Fruit fly (Drosophila melanogaster) whole organism, prepupa: ENCODE measurements around the gene Hecw.

Experiments
- Blimp-1 ChIP-seq: fragments of 200-800 bp; sonication (Bioruptor generic); optimal IDR thresholded peaks from 3 replicates; lab custom pipeline; 2017; ENCODE audit warnings: missing biosample characterization, missing genetic modification characterization, mild to moderate bottlenecking, moderate library complexity, missing genetic modification reagents
- CG10669 ChIP-seq: fragments of 200-800 bp; sonication (Bioruptor generic); optimal IDR thresholded peaks from 3 replicates; lab custom pipeline; 2018; ENCODE audit warnings: missing biosample characterization, mild to moderate bottlenecking, missing genetic modification characterization, moderate library complexity
- CG11294 ChIP-seq: fragments of 200-800 bp; sonication (Bioruptor generic); IDR thresholded peaks from 2 replicates; pipeline ENCODE4 v1.3.6; 2022; ENCODE audit warnings: missing biosample characterization, missing genetic modification characterization
- CG11762 ChIP-seq: fragments of 200-800 bp; sonication (Bioruptor generic); optimal IDR thresholded peaks from 3 replicates; lab custom pipeline; 2016; ENCODE audit warnings: missing biosample characterization, missing genetic modification characterization; ENCODE audit not compliant: insufficient read depth
- CG11902 ChIP-seq: fragments of 200-800 bp; sonication (Bioruptor generic); optimal IDR thresholded peaks from 3 replicates; lab custom pipeline; 2016; ENCODE audit warnings: missing biosample characterization, missing genetic modification characterization
- CG15336 ChIP-seq: fragments of 200-800 bp; sonication (Bioruptor generic); IDR thresholded peaks from 2 replicates; pipeline ENCODE4 v1.3.6; 2022; ENCODE audit warnings: missing biosample characterization, missing genetic modification characterization
- CG3032 ChIP-seq: fragments of 200-800 bp; optimal IDR thresholded peaks from 2 replicates; lab custom pipeline; 2019; ENCODE audit warnings: missing biosample characterization, mild to moderate bottlenecking, missing genetic modification characterization, moderate library complexity
- CG32006 ChIP-seq: fragments of 200-800 bp; sonication (Bioruptor generic); optimal IDR thresholded peaks from 3 replicates; lab custom pipeline; 2017; ENCODE audit warnings: missing biosample characterization, mild to moderate bottlenecking, missing genetic modification characterization
- CG34406 ChIP-seq: fragments of 200-800 bp; sonication (Bioruptor generic); optimal IDR thresholded peaks from 3 replicates; lab custom pipeline; 2016; ENCODE audit warnings: missing biosample characterization, missing genetic modification characterization
- CG3919 ChIP-seq: fragments of 200-800 bp; sonication (Bioruptor generic); optimal IDR thresholded peaks from 3 replicates; lab custom pipeline; 2016; ENCODE audit warnings: missing biosample characterization, missing genetic modification characterization
- CG4318 ChIP-seq: fragments of 200-800 bp; sonication (Bioruptor generic); optimal IDR thresholded peaks from 3 replicates; lab custom pipeline; 2017; ENCODE audit warnings: missing biosample characterization, mild to moderate bottlenecking, missing genetic modification characterization
- CG6163 ChIP-seq: fragments of 200-800 bp; sonication (Bioruptor generic); IDR thresholded peaks from 3 replicates; pipeline ENCODE4 v1.3.6; 2022; ENCODE audit warnings: missing biosample characterization, missing genetic modification characterization
- CG6276 ChIP-seq: fragments of 200-800 bp; sonication (Bioruptor generic); optimal IDR thresholded peaks from 2 replicates; lab custom pipeline; 2017; ENCODE audit warnings: missing biosample characterization, mild to moderate bottlenecking, missing genetic modification characterization
- CG6808 ChIP-seq: fragments of 200-800 bp; sonication (Bioruptor generic); optimal IDR thresholded peaks from 3 replicates; lab custom pipeline; 2017; ENCODE audit warnings: missing biosample characterization, missing genetic modification characterization, mild to moderate bottlenecking, moderate library complexity, missing genetic modification reagents
- CG6854 ChIP-seq: fragments of 200-800 bp; sonication (Bioruptor generic); optimal IDR thresholded peaks from 2 replicates; lab custom pipeline; 2017; ENCODE audit warnings: missing biosample characterization, mild to moderate bottlenecking, missing genetic modification characterization
- CG7368 ChIP-seq: fragments of 200-800 bp; sonication (Bioruptor generic); optimal IDR thresholded peaks from 3 replicates; lab custom pipeline; 2016; ENCODE audit warnings: missing biosample characterization, missing genetic modification characterization
- CG8119 ChIP-seq: fragments of 200-800 bp; sonication (Bioruptor generic); IDR thresholded peaks from 3 replicates; pipeline ENCODE4 v1.3.6; 2022; ENCODE audit warnings: missing biosample characterization, missing genetic modification characterization
- CG8319 ChIP-seq: fragments of 200-800 bp; sonication (Bioruptor generic); optimal IDR thresholded peaks from 3 replicates; lab custom pipeline; 2016; ENCODE audit warnings: missing biosample characterization, missing genetic modification characterization
- CG9139 ChIP-seq: fragments of 200-800 bp; sonication (Bioruptor generic); optimal IDR thresholded peaks from 3 replicates; lab custom pipeline; 2017; ENCODE audit warnings: missing biosample characterization, mild to moderate bottlenecking, missing genetic modification characterization
- Eip75B ChIP-seq: fragments of 200-800 bp; sonication (Bioruptor generic); optimal IDR thresholded peaks from 3 replicates; lab custom pipeline; 2016; ENCODE audit warnings: missing biosample characterization, missing genetic modification characterization
- Eip78C ChIP-seq: fragments of 200-800 bp; sonication (Bioruptor generic); peaks from one replicate; lab custom pipeline; 2016; ENCODE audit warnings: missing biosample characterization, missing genetic modification characterization
- Ets21C ChIP-seq: fragments of 200-800 bp; sonication (Bioruptor generic); optimal IDR thresholded peaks from 3 replicates; lab custom pipeline; 2016; ENCODE audit warnings: missing biosample characterization, missing genetic modification characterization
- Ets96B ChIP-seq: fragments of 200-800 bp; optimal IDR thresholded peaks from 2 replicates; lab custom pipeline; 2019; ENCODE audit warnings: missing biosample characterization, mild to moderate bottlenecking, missing genetic modification characterization, moderate library complexity
- Gug ChIP-seq: fragments of 200-800 bp; sonication (Bioruptor generic); IDR thresholded peaks from 2 replicates; pipeline ENCODE4 v1.3.6; 2022; ENCODE audit warnings: missing biosample characterization, missing genetic modification characterization
- Hr39 ChIP-seq: fragments of 200-800 bp; sonication (Bioruptor generic); optimal IDR thresholded peaks from 2 replicates; lab custom pipeline; 2016; ENCODE audit warnings: missing biosample characterization, missing genetic modification characterization
- Met ChIP-seq: fragments of 200-800 bp; sonication (Bioruptor generic); optimal IDR thresholded peaks from 3 replicates; lab custom pipeline; 2016; ENCODE audit warnings: missing biosample characterization, missing genetic modification characterization
- OdsH ChIP-seq: fragments of 200-800 bp; sonication (Bioruptor generic); optimal IDR thresholded peaks from 3 replicates; lab custom pipeline; 2016; ENCODE audit warnings: missing biosample characterization, missing genetic modification characterization
- Smox ChIP-seq: fragments of 200-800 bp; sonication (Bioruptor generic); optimal IDR thresholded peaks from 3 replicates; lab custom pipeline; 2016; ENCODE audit warnings: missing biosample characterization, missing genetic modification characterization
- Sox102F ChIP-seq: fragments of 200-800 bp; sonication (Bioruptor generic); optimal IDR thresholded peaks from 2 replicates; lab custom pipeline; 2016; ENCODE audit warnings: missing biosample characterization, mild to moderate bottlenecking, missing genetic modification characterization
- Sox14 ChIP-seq: fragments of 200-800 bp; sonication (Bioruptor generic); optimal IDR thresholded peaks from 3 replicates; lab custom pipeline; 2016; ENCODE audit warnings: missing biosample characterization, missing genetic modification characterization
- Sox15 ChIP-seq: fragments of 200-800 bp; sonication (Bioruptor generic); optimal IDR thresholded peaks from 3 replicates; lab custom pipeline; 2016; ENCODE audit warnings: missing biosample characterization, missing genetic modification characterization
- achi ChIP-seq: fragments of 200-800 bp; sonication (Bioruptor generic); optimal IDR thresholded peaks from 3 replicates; lab custom pipeline; 2016; ENCODE audit warnings: missing biosample characterization, missing genetic modification characterization
- acj6 ChIP-seq: fragments of 200-800 bp; sonication (Bioruptor generic); optimal IDR thresholded peaks from 3 replicates; lab custom pipeline; 2016; ENCODE audit warnings: missing biosample characterization, missing genetic modification characterization
- cyc ChIP-seq: fragments of 200-800 bp; sonication (Bioruptor generic); optimal IDR thresholded peaks from 3 replicates; lab custom pipeline; 2016; ENCODE audit warnings: missing biosample characterization, missing genetic modification characterization
- dac ChIP-seq: fragments of 200-800 bp; sonication (Bioruptor generic); optimal IDR thresholded peaks from 2 replicates; lab custom pipeline; 2017; ENCODE audit warnings: missing biosample characterization, mild to moderate bottlenecking, missing genetic modification characterization
- eg ChIP-seq: fragments of 200-800 bp; sonication (Bioruptor generic); IDR thresholded peaks from 3 replicates; pipeline ENCODE4 v1.3.6; 2022; ENCODE audit warnings: missing biosample characterization, missing genetic modification characterization
- fd59A ChIP-seq: fragments of 200-800 bp; sonication (Bioruptor generic); optimal IDR thresholded peaks from 2 replicates; lab custom pipeline; 2017; ENCODE audit warnings: missing biosample characterization, mild to moderate bottlenecking, missing genetic modification characterization, missing genetic modification reagents
- fkh ChIP-seq: fragments of 200-800 bp; sonication (Bioruptor generic); optimal IDR thresholded peaks from 3 replicates; lab custom pipeline; 2017; ENCODE audit warnings: missing biosample characterization, mild to moderate bottlenecking, missing genetic modification characterization, moderate library complexity
- lz ChIP-seq: fragments of 200-800 bp; sonication (Bioruptor generic); optimal IDR thresholded peaks from 3 replicates; lab custom pipeline; 2016; ENCODE audit warnings: missing biosample characterization, missing genetic modification characterization
- net ChIP-seq: fragments of 200-800 bp; sonication (Bioruptor generic); optimal IDR thresholded peaks from 3 replicates; lab custom pipeline; 2016; ENCODE audit warnings: missing biosample characterization, missing genetic modification characterization
- pdm3 ChIP-seq: fragments of 200-800 bp; sonication (Bioruptor generic); optimal IDR thresholded peaks from 3 replicates; lab custom pipeline; 2016; ENCODE audit warnings: missing biosample characterization, missing genetic modification characterization
- salr ChIP-seq, 2 experiments: fragments of 200-800 bp; sonication (Bioruptor generic); optimal IDR thresholded peaks; 3 replicates each; lab custom pipeline; 2016 to 2018; ENCODE audit warnings: missing biosample characterization in 2 of 2, missing genetic modification characterization in 2 of 2, mild to moderate bottlenecking in 1 of 2
- topi ChIP-seq: fragments of 200-800 bp; sonication (Bioruptor generic); optimal IDR thresholded peaks from 3 replicates; lab custom pipeline; 2016; ENCODE audit warnings: missing biosample characterization, missing genetic modification characterization
- vri ChIP-seq: fragments of 200-800 bp; sonication (Bioruptor generic); optimal IDR thresholded peaks from 3 replicates; lab custom pipeline; 2016; ENCODE audit warnings: missing biosample characterization, mild to moderate bottlenecking, missing genetic modification characterization

The Hecw gene

dm6 chrX:9583440-9584103 lies 25.2 kb upstream of the Hecw start (continued):
- TF ChIP-seq CG3032 (tag; lab: Kevin White, UChicago), result peak; percentile 94
- TF ChIP-seq CG9139, result peak; percentile 87
- TF ChIP-seq Sox15 (GFP tag; lab: Kevin White, UChicago), result peak; percentile 70
- TF ChIP-seq CG7368 (GFP tag; lab: Kevin White, UChicago), result peak; percentile 89
- TF ChIP-seq dac (GFP tag; lab: Kevin White, UChicago), result peak; percentile 93
- peak; percentile 94 for TF ChIP-seq achi (GFP tag; lab: Kevin White, UChicago)
- TF ChIP-seq CG11762 (GFP tag; lab: Kevin White, UChicago), result peak; percentile 84
- peak; percentile 94 for TF ChIP-seq CG6163 (GFP tag; lab: Robert Waterston, UW)
- peak; percentile 99 for TF ChIP-seq CG8119 (GFP tag; lab: Robert Waterston, UW)
- TF ChIP-seq CG6854, result peak; percentile 33
- peak; percentile 91 for TF ChIP-seq acj6 (GFP tag; lab: Kevin White, UChicago)
- TF ChIP-seq CG11294 (GFP tag; lab: Robert Waterston, UW), result peak; percentile 91
- peak; percentile 68 for TF ChIP-seq Met
- TF ChIP-seq Eip75B (GFP tag; lab: Kevin White, UChicago), result peak; percentile 87
- TF ChIP-seq CG8319 (GFP tag; lab: Kevin White, UChicago), result peak; percentile 75
- peak; percentile 94 for TF ChIP-seq CG4318 (GFP tag; lab: Kevin White, UChicago)
- TF ChIP-seq topi (GFP tag; lab: Kevin White, UChicago), result peak; percentile 79
- peak; percentile 64 for TF ChIP-seq cyc (GFP tag; lab: Kevin White, UChicago)
- TF ChIP-seq CG6276 (GFP tag; lab: Kevin White, UChicago), result peak; percentile 96
- peak; percentile 72 for TF ChIP-seq lz (GFP tag; lab: Kevin White, UChicago)
- peak; percentile 94 for TF ChIP-seq fd59A (GFP tag; lab: Kevin White, UChicago)
- peak; percentile 88 to 91 for TF ChIP-seq salr (GFP tag; optimal IDR thresholded peaks at IDR 0.05; lab: Kevin White, UChicago)
- TF ChIP-seq CG34406 (GFP tag; lab: Kevin White, UChicago), result peak; percentile 87
- peak; percentile 79 for TF ChIP-seq Sox14 (GFP tag; lab: Kevin White, UChicago)
- TF ChIP-seq Gug (GFP tag; lab: Robert Waterston, UW), result peak; percentile 94
- TF ChIP-seq pdm3 (GFP tag; lab: Kevin White, UChicago), result peak; percentile 88

DNA sequence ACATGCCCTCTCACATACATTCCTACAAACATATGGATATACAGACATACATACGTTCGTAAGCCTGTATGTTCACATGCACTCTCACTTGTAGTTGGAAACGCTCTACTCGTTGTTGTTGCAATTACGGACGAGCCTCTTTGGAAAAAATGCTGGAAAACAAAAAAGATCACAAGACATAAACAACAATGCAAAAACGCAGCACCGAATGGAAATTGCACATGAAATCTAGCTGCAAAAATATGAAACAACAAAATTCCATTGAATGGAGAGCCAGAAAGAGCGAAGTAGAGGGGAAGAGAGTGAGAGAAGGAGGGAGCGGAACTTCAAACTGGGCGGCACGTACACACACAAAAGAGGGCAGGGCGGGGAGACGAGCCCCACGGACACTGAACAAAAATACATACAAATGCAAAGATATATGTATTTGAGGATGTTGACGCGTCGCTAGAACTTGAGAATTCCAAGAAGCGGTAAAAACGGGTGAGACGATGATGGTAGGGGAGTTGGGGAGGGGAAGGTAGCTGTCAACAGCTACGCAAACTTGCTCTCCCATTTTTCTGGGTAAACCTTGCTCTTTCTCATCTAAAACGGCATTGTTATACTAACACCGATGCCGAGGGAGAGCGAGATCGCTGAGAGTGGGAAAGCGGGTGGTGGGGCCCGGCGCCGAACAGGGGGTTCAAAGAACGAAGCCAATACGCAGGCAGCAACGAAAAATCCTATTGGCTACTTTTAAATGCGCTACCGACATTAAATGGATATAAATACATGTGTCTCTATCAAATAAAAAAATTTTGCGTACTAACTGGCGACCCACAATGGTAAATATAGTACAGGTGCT lies 24.4 kb upstream of the Hecw start:
- no peak for TF ChIP-seq CG11902 (GFP tag; lab: Kevin White, UChicago)
- peak; percentile 31 for TF ChIP-seq achi (GFP tag; lab: Kevin White, UChicago)
- peak; percentile 55 for TF ChIP-seq vri (GFP tag; lab: Kevin White, UChicago)
- TF ChIP-seq fkh (GFP tag; lab: Kevin White, UChicago), result peak; percentile 91
- no peak for TF ChIP-seq net
- no peak for TF ChIP-seq Eip75B (GFP tag; lab: Kevin White, UChicago)
- peak; percentile 26 for TF ChIP-seq Eip78C (GFP tag; lab: Kevin White, UChicago)
- TF ChIP-seq CG15336 (GFP tag; lab: Robert Waterston, UW), result no peak; the same call in none of the 2 replicates
- no peak for TF ChIP-seq CG9139
- no peak for TF ChIP-seq salr (GFP tag; optimal IDR thresholded peaks at IDR 0.05; lab: Kevin White, UChicago)
- peak; percentile 29 for TF ChIP-seq Hr39 (GFP tag; lab: Kevin White, UChicago)
- no peak for TF ChIP-seq cyc (GFP tag; lab: Kevin White, UChicago)
- TF ChIP-seq acj6 (GFP tag; lab: Kevin White, UChicago), result no peak
- TF ChIP-seq CG10669 (GFP tag; lab: Kevin White, UChicago), result peak; percentile 30
- TF ChIP-seq Sox102F (GFP tag; lab: Kevin White, UChicago), result no peak
- TF ChIP-seq CG32006, result peak; percentile 65
- TF ChIP-seq CG6854, result no peak
- peak; percentile 39 for TF ChIP-seq Sox15 (GFP tag; lab: Kevin White, UChicago)
- TF ChIP-seq OdsH, result peak; percentile 48
- peak; percentile 34 for TF ChIP-seq Ets96B
- no peak for TF ChIP-seq Met
- peak; percentile 66 for TF ChIP-seq CG4318 (GFP tag; lab: Kevin White, UChicago)
- no peak for TF ChIP-seq CG6808 (GFP tag; lab: Kevin White, UChicago)
- TF ChIP-seq CG3919 (GFP tag; lab: Kevin White, UChicago), result no peak
- TF ChIP-seq Blimp-1 (GFP tag; lab: Kevin White, UChicago), result peak; percentile 69
- TF ChIP-seq eg (GFP tag; lab: Robert Waterston, UW), result peak; percentile 55; the same call in 1 of the 3 replicates
- TF ChIP-seq CG8119 (GFP tag; lab: Robert Waterston, UW), result no peak; the same call in 1 of the 3 replicates
- no peak for TF ChIP-seq Sox14 (GFP tag; lab: Kevin White, UChicago)
- TF ChIP-seq Ets21C (GFP tag; lab: Kevin White, UChicago), result no peak
- peak; percentile 35 for TF ChIP-seq pdm3 (GFP tag; lab: Kevin White, UChicago)
- TF ChIP-seq topi (GFP tag; lab: Kevin White, UChicago), result no peak
- no peak for TF ChIP-seq Smox (GFP tag; lab: Kevin White, UChicago)
- peak; percentile 27 for TF ChIP-seq CG11762 (GFP tag; lab: Kevin White, UChicago)
- TF ChIP-seq dac (GFP tag; lab: Kevin White, UChicago), result peak; percentile 41
